Fruit fly (Drosophila melanogaster): ENCODE measurements around the gene CG15386.

The CG15386 gene

DNA sequence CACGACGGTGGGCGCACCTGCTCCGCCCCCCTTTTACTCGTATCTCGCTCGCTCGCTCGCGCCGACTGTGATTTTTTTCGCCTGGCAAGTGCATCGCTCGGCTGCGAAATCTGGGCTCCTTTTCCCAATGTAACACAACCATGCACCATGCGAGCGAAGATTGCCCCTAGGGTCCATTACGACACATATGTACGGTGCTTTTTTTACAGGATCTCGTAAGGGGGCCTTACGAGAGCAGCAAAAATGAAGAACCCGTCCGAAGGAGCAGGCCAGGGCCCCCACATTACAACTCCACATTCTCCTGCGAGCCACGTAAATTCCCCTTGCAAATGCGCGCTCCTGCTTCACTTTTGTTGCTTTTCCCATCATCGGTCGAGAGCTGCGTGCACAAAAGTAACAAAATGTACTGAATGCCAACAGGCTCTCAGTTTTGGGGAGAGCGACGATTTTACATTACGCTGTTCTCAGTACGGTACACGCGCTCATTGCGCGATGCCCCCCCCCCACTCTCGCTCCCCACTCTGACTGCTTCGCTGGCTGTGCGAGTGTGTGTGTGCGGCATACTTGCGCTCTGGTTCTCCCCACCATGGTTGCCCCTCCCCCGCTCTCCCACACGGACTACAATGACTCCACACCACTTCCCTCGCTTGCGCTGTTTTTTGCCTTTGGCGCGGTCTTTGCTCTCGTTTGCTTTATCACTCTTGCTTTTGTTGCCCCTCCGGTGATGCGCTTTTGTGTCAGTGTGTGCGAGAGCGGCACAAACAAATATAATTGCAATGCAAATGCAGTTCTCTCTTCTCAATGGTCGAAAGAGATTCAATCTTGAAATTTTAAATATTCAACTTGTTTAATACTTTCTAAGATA lies 14.0 kb downstream of the CG15386 start:
- no peak for TF ChIP-seq CG15710 (tag; optimal IDR thresholded peaks at IDR 0.05)
- TF ChIP-seq D1 (tag; optimal IDR thresholded peaks at IDR 0.05) = no peak
- TF ChIP-seq CG9948 (tag; optimal IDR thresholded peaks at IDR 0.05) = no peak
- TF ChIP-seq CG32121 (GFP tag; IDR thresholded peaks at IDR 0.05) = peak; percentile 86
- TF ChIP-seq CG34367 (tag; optimal IDR thresholded peaks at IDR 0.05) = no peak
- TF ChIP-seq CG14655 (GFP tag; optimal IDR thresholded peaks at IDR 0.05) = peak; percentile 64
- TF ChIP-seq CG4496 (GFP tag; IDR thresholded peaks at IDR 0.05) = peak; percentile 85
- peak; percentile 49 for TF ChIP-seq Pif1B (GFP tag; optimal IDR thresholded peaks at IDR 0.05)
- TF ChIP-seq rn (GFP tag; IDR thresholded peaks at IDR 0.05) = peak; percentile 57; the same call in 1 of the 2 replicates
- peak; percentile 29; the same call in 1 of the 2 replicates for TF ChIP-seq CG12605 (GFP tag; IDR thresholded peaks at IDR 0.05)
- TF ChIP-seq CG10348 (GFP tag; IDR thresholded peaks at IDR 0.05) = 0 out of 2 replicates have a peak, but pooled peaks have one; percentile 6
- peak; percentile 50 for TF ChIP-seq CG8159 (tag; optimal IDR thresholded peaks at IDR 0.05)
- peak; percentile 81; the same call in 2 of the 3 replicates for TF ChIP-seq fd96Ca (GFP tag; IDR thresholded peaks at IDR 0.05)
- TF ChIP-seq CG17806 (tag; optimal IDR thresholded peaks at IDR 0.05) = no peak
- TF ChIP-seq Ets98B (GFP tag; IDR thresholded peaks at IDR 0.05) = peak; percentile 88
- TF ChIP-seq EcR (GFP tag; optimal IDR thresholded peaks at IDR 0.05) = peak; percentile 100
- peak; percentile 56 for TF ChIP-seq CG8301 (tag; optimal IDR thresholded peaks at IDR 0.05)
- TF ChIP-seq Pif1A (GFP tag; optimal IDR thresholded peaks at IDR 0.05) = peak; percentile 30
- peak; percentile 32 for TF ChIP-seq gl (tag; optimal IDR thresholded peaks at IDR 0.05)
- peak; percentile 31 for TF ChIP-seq Snoo (tag; optimal IDR thresholded peaks at IDR 0.05)
- TF ChIP-seq CG13204 (GFP tag; optimal IDR thresholded peaks at IDR 0.05) = peak; percentile 96

DNA sequence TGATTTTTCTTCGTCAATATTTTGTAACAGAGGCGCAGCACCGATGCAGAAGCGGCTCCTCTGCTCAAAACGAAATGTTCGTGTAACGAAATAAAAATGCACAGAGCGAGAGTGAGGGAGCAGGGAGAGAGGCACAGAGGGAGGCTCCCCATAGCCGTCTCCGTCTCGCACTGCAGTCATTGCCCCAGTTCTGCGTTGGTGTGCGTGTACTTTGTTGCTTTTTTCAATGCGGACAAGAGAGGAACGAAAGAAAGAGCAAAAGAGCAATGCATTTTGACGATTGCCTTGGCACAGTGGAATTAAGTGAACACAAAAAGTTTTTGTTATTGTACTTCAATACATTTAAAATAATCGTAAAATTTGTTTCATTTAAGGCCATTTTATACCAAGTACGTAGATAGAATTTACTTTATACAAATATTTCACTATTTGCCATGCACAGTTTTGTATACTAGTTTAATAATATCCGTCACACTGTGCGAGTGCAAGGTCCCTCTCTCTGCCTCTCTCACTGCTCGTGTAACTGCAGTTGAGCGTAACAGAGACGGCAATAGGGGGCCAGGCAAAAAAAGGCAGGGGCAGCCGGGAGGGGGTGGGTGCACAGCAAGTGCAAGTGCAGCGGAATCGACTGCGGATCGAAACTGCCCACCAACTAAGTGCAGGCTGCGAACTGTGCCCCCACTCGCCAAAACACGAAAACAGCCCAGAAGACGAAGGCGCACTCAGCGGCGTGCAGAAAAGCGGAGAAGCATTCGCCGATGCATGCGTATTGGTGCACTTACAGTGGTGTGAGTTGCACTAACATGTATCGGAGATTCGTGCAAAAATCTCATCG lies 14.8 kb downstream of the CG15386 start:
- peak; percentile 100 for TF ChIP-seq CG14655 (GFP tag; optimal IDR thresholded peaks at IDR 0.05)
- TF ChIP-seq EcR (GFP tag; optimal IDR thresholded peaks at IDR 0.05) = peak; percentile 99
- peak; percentile 97 for TF ChIP-seq CG10348 (GFP tag; IDR thresholded peaks at IDR 0.05)
- peak; percentile 100 for TF ChIP-seq Pif1B (GFP tag; optimal IDR thresholded peaks at IDR 0.05)
- TF ChIP-seq fd96Ca (GFP tag; IDR thresholded peaks at IDR 0.05) = peak; percentile 99
- peak; percentile 99 for TF ChIP-seq rn (GFP tag; IDR thresholded peaks at IDR 0.05)
- TF ChIP-seq Ets98B (GFP tag; IDR thresholded peaks at IDR 0.05) = peak; percentile 100
- TF ChIP-seq CG9948 (tag; optimal IDR thresholded peaks at IDR 0.05) = peak; percentile 100
- peak; percentile 100 for TF ChIP-seq CG34367 (tag; optimal IDR thresholded peaks at IDR 0.05)
- TF ChIP-seq Pif1A (GFP tag; optimal IDR thresholded peaks at IDR 0.05) = peak; percentile 100
- TF ChIP-seq CG8301 (tag; optimal IDR thresholded peaks at IDR 0.05) = peak; percentile 100
- peak; percentile 100 for TF ChIP-seq CG12605 (GFP tag; IDR thresholded peaks at IDR 0.05)
- TF ChIP-seq CG4496 (GFP tag; IDR thresholded peaks at IDR 0.05) = peak; percentile 100
- peak; percentile 98 for TF ChIP-seq CG13204 (GFP tag; optimal IDR thresholded peaks at IDR 0.05)
- peak; percentile 99 for TF ChIP-seq gl (tag; optimal IDR thresholded peaks at IDR 0.05)
- TF ChIP-seq CG32121 (GFP tag; IDR thresholded peaks at IDR 0.05) = peak; percentile 100
- TF ChIP-seq Snoo (tag; optimal IDR thresholded peaks at IDR 0.05) = peak; percentile 100
- peak; percentile 99 for TF ChIP-seq D1 (tag; optimal IDR thresholded peaks at IDR 0.05)
- peak; percentile 100 for TF ChIP-seq CG17806 (tag; optimal IDR thresholded peaks at IDR 0.05)
- TF ChIP-seq CG15710 (tag; optimal IDR thresholded peaks at IDR 0.05) = peak; percentile 100
- TF ChIP-seq CG8159 (tag; optimal IDR thresholded peaks at IDR 0.05) = peak; percentile 100

DNA sequence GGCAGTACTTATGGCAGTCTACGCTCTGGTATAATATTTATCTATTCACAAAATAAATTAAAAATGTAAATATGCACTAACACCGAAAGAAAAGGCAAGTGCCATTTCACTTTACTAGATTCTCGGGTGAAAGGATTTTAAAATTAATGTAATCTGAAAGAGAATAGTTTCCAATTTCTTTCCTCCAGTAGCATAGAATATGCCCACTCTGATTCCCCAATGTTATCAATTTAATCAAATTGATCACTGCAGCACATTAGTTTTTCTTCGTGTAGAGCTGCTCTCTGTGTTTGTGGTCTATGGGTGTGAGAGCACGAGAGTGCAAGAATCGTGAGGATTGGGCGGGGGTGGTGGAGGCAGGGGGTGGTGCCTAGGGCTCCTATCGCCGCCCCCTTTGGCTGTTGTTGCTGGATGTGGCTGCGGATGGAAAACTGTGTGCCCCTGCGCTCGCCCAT lies 15.9 kb downstream of the CG15386 start:
- TF ChIP-seq Pif1B (GFP tag; optimal IDR thresholded peaks at IDR 0.05) = peak; percentile 86
- TF ChIP-seq EcR (GFP tag; optimal IDR thresholded peaks at IDR 0.05) = no peak
- peak; percentile 82 for TF ChIP-seq CG34367 (tag; optimal IDR thresholded peaks at IDR 0.05)
- TF ChIP-seq Pif1A (GFP tag; optimal IDR thresholded peaks at IDR 0.05) = peak; percentile 91
- TF ChIP-seq CG8159 (tag; optimal IDR thresholded peaks at IDR 0.05) = peak; percentile 90
- TF ChIP-seq Ets98B (GFP tag; IDR thresholded peaks at IDR 0.05) = peak; percentile 84
- TF ChIP-seq CG9948 (tag; optimal IDR thresholded peaks at IDR 0.05) = peak; percentile 93
- peak; percentile 89 for TF ChIP-seq fd96Ca (GFP tag; IDR thresholded peaks at IDR 0.05)
- peak; percentile 90 for TF ChIP-seq CG17806 (tag; optimal IDR thresholded peaks at IDR 0.05)
- TF ChIP-seq CG8301 (tag; optimal IDR thresholded peaks at IDR 0.05) = peak; percentile 95
- TF ChIP-seq gl (tag; optimal IDR thresholded peaks at IDR 0.05) = peak; percentile 62
- TF ChIP-seq rn (GFP tag; IDR thresholded peaks at IDR 0.05) = peak; percentile 67; the same call in 1 of the 2 replicates
- peak; percentile 90 for TF ChIP-seq CG32121 (GFP tag; IDR thresholded peaks at IDR 0.05)
- peak; percentile 39; the same call in 1 of the 2 replicates for TF ChIP-seq CG10348 (GFP tag; IDR thresholded peaks at IDR 0.05)
- peak; percentile 11 for TF ChIP-seq CG13204 (GFP tag; optimal IDR thresholded peaks at IDR 0.05)
- TF ChIP-seq Snoo (tag; optimal IDR thresholded peaks at IDR 0.05) = peak; percentile 75
- TF ChIP-seq CG15710 (tag; optimal IDR thresholded peaks at IDR 0.05) = peak; percentile 88
- TF ChIP-seq CG14655 (GFP tag; optimal IDR thresholded peaks at IDR 0.05) = peak; percentile 98
- TF ChIP-seq CG4496 (GFP tag; IDR thresholded peaks at IDR 0.05) = peak; percentile 93
- TF ChIP-seq D1 (tag; optimal IDR thresholded peaks at IDR 0.05) = peak; percentile 77
- peak; percentile 70; the same call in 1 of the 2 replicates for TF ChIP-seq CG12605 (GFP tag; IDR thresholded peaks at IDR 0.05)
